Fruit fly (Drosophila melanogaster) whole organism, embryonic: Measurements from ENCODE around the gene Grd.

ENCODE experiments used
- B-H2 ChIP-seq: fragments of 200-800 bp; sonication (Bioruptor generic); optimal IDR thresholded peaks from 2 replicates; lab custom pipeline; 2018; ENCODE audit warnings: missing biosample characterization, mild to moderate bottlenecking, missing genetic modification characterization
- Bdp1 ChIP-seq: fragments of 200-800 bp; sonication (Bioruptor generic); optimal IDR thresholded peaks from 3 replicates; lab custom pipeline; 2016; ENCODE audit warnings: missing biosample characterization, missing genetic modification characterization
- Blimp-1 ChIP-seq: fragments of 200-800 bp; sonication (Bioruptor generic); optimal IDR thresholded peaks from 3 replicates; lab custom pipeline; 2018; ENCODE audit warnings: missing biosample characterization, missing genetic modification characterization, mild to moderate bottlenecking, moderate library complexity, missing genetic modification reagents
- Bteb2 ChIP-seq: fragments of 200-800 bp; sonication (Bioruptor generic); optimal IDR thresholded peaks from 2 replicates; lab custom pipeline; 2016; ENCODE audit warnings: missing biosample characterization, missing genetic modification characterization
- CG10147 ChIP-seq: fragments of 200-800 bp; sonication (Bioruptor generic); optimal IDR thresholded peaks from 2 replicates; lab custom pipeline; 2019; ENCODE audit warnings: missing biosample characterization, mild to moderate bottlenecking, missing genetic modification characterization, moderate library complexity
- CG10267 ChIP-seq: fragments of 200-800 bp; sonication (Bioruptor generic); optimal IDR thresholded peaks from 2 replicates; lab custom pipeline; 2018; ENCODE audit warnings: missing biosample characterization, mild to moderate bottlenecking, missing genetic modification characterization, moderate library complexity
- CG10366 ChIP-seq: fragments of 200-800 bp; sonication (Bioruptor generic); IDR thresholded peaks from 2 replicates; pipeline ENCODE4 v1.3.6; 2022; ENCODE audit warnings: missing biosample characterization, missing genetic modification characterization
- CG11247 ChIP-seq: fragments of 200-800 bp; sonication (Bioruptor generic); IDR thresholded peaks from 2 replicates; pipeline ENCODE4 v1.3.6; 2022; ENCODE audit warnings: missing biosample characterization, missing genetic modification characterization
- CG14667 ChIP-seq: fragments of 200-800 bp; sonication (Bioruptor generic); IDR thresholded peaks from 2 replicates; pipeline ENCODE4 v1.3.6; 2022; ENCODE audit warnings: missing biosample characterization, missing genetic modification characterization
- CG15601 ChIP-seq: fragments of 200-800 bp; sonication (Bioruptor generic); optimal IDR thresholded peaks from 3 replicates; lab custom pipeline; 2019; ENCODE audit warnings: missing biosample characterization, mild to moderate bottlenecking, missing genetic modification characterization, moderate library complexity
- CG16815 ChIP-seq: fragments of 200-800 bp; sonication (Bioruptor generic); optimal IDR thresholded peaks from 3 replicates; lab custom pipeline; 2017; ENCODE audit warnings: missing biosample characterization, mild to moderate bottlenecking, missing genetic modification characterization
- CG18599 ChIP-seq: fragments of 200-800 bp; sonication (Bioruptor generic); optimal IDR thresholded peaks from 3 replicates; lab custom pipeline; 2017; ENCODE audit warnings: missing biosample characterization, missing genetic modification characterization, mild to moderate bottlenecking, moderate library complexity, missing genetic modification reagents
- CG33213 ChIP-seq: fragments of 200-800 bp; sonication (Bioruptor generic); optimal IDR thresholded peaks from 3 replicates; lab custom pipeline; 2016; ENCODE audit warnings: missing biosample characterization, missing genetic modification characterization
- CG34376 ChIP-seq: fragments of 200-800 bp; sonication (Bioruptor generic); optimal IDR thresholded peaks from 2 replicates; lab custom pipeline; 2018; ENCODE audit warnings: missing biosample characterization, mild to moderate bottlenecking, missing genetic modification characterization
- CG3838 ChIP-seq: fragments of 200-800 bp; sonication (Bioruptor generic); optimal IDR thresholded peaks from 3 replicates; lab custom pipeline; 2016; ENCODE audit warnings: missing biosample characterization, missing genetic modification characterization
- CG5245 ChIP-seq: fragments of 200-800 bp; sonication (Bioruptor generic); optimal IDR thresholded peaks from 3 replicates; lab custom pipeline; 2016; ENCODE audit warnings: missing biosample characterization, missing genetic modification characterization
- CG7839 ChIP-seq: fragments of 200-800 bp; sonication (Bioruptor generic); optimal IDR thresholded peaks from 3 replicates; lab custom pipeline; 2018; ENCODE audit warnings: missing biosample characterization, mild to moderate bottlenecking, missing genetic modification characterization, moderate library complexity
- CG9437 ChIP-seq: fragments of 200-800 bp; sonication (Bioruptor generic); optimal IDR thresholded peaks from 2 replicates; lab custom pipeline; 2018; ENCODE audit warnings: missing biosample characterization, mild to moderate bottlenecking, missing genetic modification characterization
- CTCF ChIP-seq: fragments of 200-800 bp; sonication (Bioruptor generic); optimal IDR thresholded peaks from 2 replicates; lab custom pipeline; 2017; ENCODE audit warnings: missing biosample characterization, mild to moderate bottlenecking, missing genetic modification characterization, moderate library complexity
- CrebB ChIP-seq: fragments of 200-800 bp; sonication (Bioruptor generic); optimal IDR thresholded peaks from 3 replicates; lab custom pipeline; 2018; ENCODE audit warnings: missing biosample characterization, mild to moderate bottlenecking, missing genetic modification characterization
- Dip2 ChIP-seq: fragments of 200-800 bp; sonication (Bioruptor generic); IDR thresholded peaks from 2 replicates; pipeline ENCODE4 v1.3.6; 2022; ENCODE audit warnings: missing biosample characterization, missing genetic modification characterization
- GATAe ChIP-seq: fragments of 200-800 bp; sonication (Bioruptor generic); conservative IDR thresholded peaks from 2 replicates; pipeline ENCODE4 v1.3.6; 2022; ENCODE audit warnings: missing biosample characterization, missing genetic modification characterization
- Hr3 ChIP-seq: fragments of 200-800 bp; sonication (Bioruptor generic); optimal IDR thresholded peaks from 3 replicates; lab custom pipeline; 2016; ENCODE audit warnings: missing biosample characterization, missing genetic modification characterization
- Hr51 ChIP-seq, 2 experiments: fragments of 200-800 bp; sonication (Bioruptor generic); optimal IDR thresholded peaks; 2 replicates in 1 of 2; 3 replicates in 1 of 2; lab custom pipeline; 2016 to 2018; ENCODE audit warnings: missing biosample characterization in 2 of 2, missing genetic modification characterization in 2 of 2, mild to moderate bottlenecking in 1 of 2, moderate library complexity in 1 of 2
- Sry-β ChIP-seq: fragments of 200-800 bp; sonication (Bioruptor generic); optimal IDR thresholded peaks from 2 replicates; lab custom pipeline; 2018; ENCODE audit warnings: missing biosample characterization, mild to moderate bottlenecking, missing genetic modification characterization, moderate library complexity
- Vsx1 ChIP-seq: fragments of 200-800 bp; sonication (Bioruptor generic); optimal IDR thresholded peaks from 2 replicates; lab custom pipeline; 2017; ENCODE audit warnings: missing biosample characterization, mild to moderate bottlenecking, missing genetic modification characterization, missing genetic modification reagents
- Xbp1 ChIP-seq: fragments of 200-800 bp; sonication (Bioruptor generic); optimal IDR thresholded peaks from 3 replicates; lab custom pipeline; 2016; ENCODE audit warnings: missing biosample characterization, mild to moderate bottlenecking, missing genetic modification characterization
- ato ChIP-seq: fragments of 200-800 bp; sonication (Bioruptor generic); IDR thresholded peaks from 2 replicates; pipeline ENCODE4 v1.3.6; 2022; ENCODE audit warnings: missing biosample characterization, missing genetic modification characterization; ENCODE audit not compliant: partially characterized antibody
- cwo ChIP-seq: fragments of 200-800 bp; sonication (Bioruptor generic); optimal IDR thresholded peaks from 3 replicates; lab custom pipeline; 2017; ENCODE audit warnings: missing biosample characterization, missing genetic modification characterization, mild to moderate bottlenecking, moderate library complexity, missing genetic modification reagents
- dati ChIP-seq: fragments of 200-800 bp; sonication (Bioruptor generic); IDR thresholded peaks from 2 replicates; pipeline ENCODE4 v1.3.6; 2022; ENCODE audit warnings: missing biosample characterization, missing genetic modification characterization
- dmrt99B ChIP-seq: fragments of 200-800 bp; sonication (Bioruptor generic); optimal IDR thresholded peaks from 2 replicates; lab custom pipeline; 2018; ENCODE audit warnings: missing biosample characterization, mild to moderate bottlenecking, missing genetic modification characterization, moderate library complexity
- dpn ChIP-seq, 2 experiments: fragments of 200-800 bp; sonication (Bioruptor generic); optimal IDR thresholded peaks; 3 replicates each; lab custom pipeline; 2016; ENCODE audit warnings: missing biosample characterization in 2 of 2, missing genetic modification characterization in 2 of 2
- esg ChIP-seq: fragments of 200-800 bp; sonication (Bioruptor generic); conservative IDR thresholded peaks from 2 replicates; pipeline ENCODE4 v1.3.6; 2022; ENCODE audit warnings: missing biosample characterization, missing genetic modification characterization
- exex ChIP-seq: fragments of 200-800 bp; sonication (Bioruptor generic); optimal IDR thresholded peaks from 4 replicates; lab custom pipeline; 2018; ENCODE audit warnings: missing biosample characterization, mild to moderate bottlenecking, missing genetic modification characterization, moderate library complexity
- fd102C ChIP-seq: fragments of 200-800 bp; sonication (Bioruptor generic); optimal IDR thresholded peaks from 2 replicates; lab custom pipeline; 2018; ENCODE audit warnings: missing biosample characterization, mild to moderate bottlenecking, missing genetic modification characterization, moderate library complexity
- gcm2 ChIP-seq: fragments of 200-800 bp; sonication (Bioruptor generic); optimal IDR thresholded peaks from 2 replicates; lab custom pipeline; 2016; ENCODE audit warnings: missing biosample characterization, missing genetic modification characterization
- ham ChIP-seq: fragments of 200-800 bp; sonication (Bioruptor generic); IDR thresholded peaks from 2 replicates; pipeline ENCODE4 v1.3.6; 2022; ENCODE audit warnings: missing biosample characterization, missing genetic modification characterization
- inv ChIP-seq: fragments of 200-800 bp; sonication (Bioruptor generic); IDR thresholded peaks from 2 replicates; pipeline ENCODE4 v1.3.6; 2022; ENCODE audit warnings: missing biosample characterization, missing genetic modification characterization; ENCODE audit not compliant: partially characterized antibody
- kay ChIP-seq: fragments of 200-800 bp; sonication (Bioruptor generic); optimal IDR thresholded peaks from 2 replicates; lab custom pipeline; 2016; ENCODE audit warnings: missing biosample characterization, missing genetic modification characterization
- lola ChIP-seq, 3 experiments: fragments of >200 bp in 2 of 3; fragments of 200-800 bp in 1 of 3; sonication (Bioruptor generic) in 1 of 3; optimal IDR thresholded peaks; 2 replicates each; lab custom pipeline; 2017 to 2019; ENCODE audit warnings: missing biosample characterization in 3 of 3, missing genetic modification characterization in 3 of 3, mild to moderate bottlenecking in 1 of 3, moderate library complexity in 1 of 3
- luna ChIP-seq: fragments of 200-800 bp; sonication (Bioruptor generic); optimal IDR thresholded peaks from 2 replicates; lab custom pipeline; 2016; ENCODE audit warnings: missing biosample characterization, missing genetic modification characterization
- mld ChIP-seq: fragments of 200-800 bp; sonication (Bioruptor generic); IDR thresholded peaks from 3 replicates; pipeline ENCODE4 v1.3.6; 2022; ENCODE audit warnings: missing biosample characterization, missing genetic modification characterization; ENCODE audit not compliant: partially characterized antibody
- pros ChIP-seq: fragments of 200-800 bp; sonication (Bioruptor generic); optimal IDR thresholded peaks from 3 replicates; lab custom pipeline; 2019; ENCODE audit warnings: missing biosample characterization, mild to moderate bottlenecking, missing genetic modification characterization, moderate library complexity
- scrt ChIP-seq: fragments of 200-800 bp; sonication (Bioruptor generic); optimal IDR thresholded peaks from 2 replicates; lab custom pipeline; 2018; ENCODE audit warnings: missing biosample characterization, mild to moderate bottlenecking, missing genetic modification characterization, moderate library complexity
- stc ChIP-seq: fragments of 200-800 bp; sonication (Bioruptor generic); IDR thresholded peaks from 2 replicates; pipeline ENCODE4 v1.3.6; 2022; ENCODE audit warnings: missing biosample characterization, missing genetic modification characterization
- stwl ChIP-seq: fragments of 200-800 bp; sonication (Bioruptor generic); optimal IDR thresholded peaks from 3 replicates; lab custom pipeline; 2018; ENCODE audit warnings: missing biosample characterization, mild to moderate bottlenecking, missing genetic modification characterization, moderate library complexity
- trem ChIP-seq: fragments of 200-800 bp; optimal IDR thresholded peaks from 3 replicates; lab custom pipeline; 2019; ENCODE audit warnings: missing biosample characterization, mild to moderate bottlenecking, missing genetic modification characterization, moderate library complexity

Grd gene

DNA sequence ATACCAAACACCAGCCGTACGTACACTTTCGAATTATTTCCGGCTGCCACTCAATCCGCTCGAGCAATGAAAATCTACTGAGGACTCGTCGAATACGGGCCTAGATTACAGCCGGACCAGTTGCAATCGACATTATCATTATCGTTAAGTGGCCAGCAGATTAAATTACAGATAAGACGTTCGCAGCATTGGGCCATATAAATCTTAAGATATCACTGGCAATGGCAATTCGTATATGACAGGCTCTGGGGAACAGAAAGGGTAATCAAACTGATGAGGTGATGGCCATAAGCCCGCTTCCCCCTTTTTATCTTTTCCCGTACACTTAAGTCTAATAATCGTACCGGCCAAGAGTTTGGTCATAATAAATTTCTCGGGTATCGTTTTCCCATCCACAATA lies 9.1 kb upstream of the Grd start, which contains the start of gene Cln3 (continued):
- no peak for TF ChIP-seq pros (GFP tag; lab: Kevin White, UChicago)
- no peak for TF ChIP-seq stwl
- TF ChIP-seq CG11247 (GFP tag; lab: Robert Waterston, UW), result no peak
- no peak for TF ChIP-seq CG15601 (tag; lab: Kevin White, UChicago)
- TF ChIP-seq GATAe (GFP tag; lab: Robert Waterston, UW), result peak; percentile 78
- no peak for TF ChIP-seq trem (tag; lab: Kevin White, UChicago)
- peak; percentile 20 for TF ChIP-seq CG18599 (GFP tag; lab: Kevin White, UChicago)
- TF ChIP-seq CG34376 (GFP tag; lab: Kevin White, UChicago), result peak; percentile 96
- no peak for TF ChIP-seq Bdp1 (GFP tag; lab: Kevin White, UChicago)
- no peak for TF ChIP-seq B-H2 (GFP tag; lab: Kevin White, UChicago)
- no peak for TF ChIP-seq CG10267 (tag; lab: Kevin White, UChicago)
- TF ChIP-seq dpn (GFP tag; optimal IDR thresholded peaks at IDR 0.05; lab: Kevin White, UChicago), result no peak
- no peak for TF ChIP-seq mld (GFP tag; lab: Robert Waterston, UW)
- no peak for TF ChIP-seq ham (GFP tag; lab: Robert Waterston, UW)
- TF ChIP-seq dmrt99B (tag; lab: Kevin White, UChicago), result no peak
- TF ChIP-seq Bteb2, result no peak
- no peak for TF ChIP-seq CG5245
- TF ChIP-seq cwo (GFP tag; lab: Kevin White, UChicago), result peak; percentile 16

DNA sequence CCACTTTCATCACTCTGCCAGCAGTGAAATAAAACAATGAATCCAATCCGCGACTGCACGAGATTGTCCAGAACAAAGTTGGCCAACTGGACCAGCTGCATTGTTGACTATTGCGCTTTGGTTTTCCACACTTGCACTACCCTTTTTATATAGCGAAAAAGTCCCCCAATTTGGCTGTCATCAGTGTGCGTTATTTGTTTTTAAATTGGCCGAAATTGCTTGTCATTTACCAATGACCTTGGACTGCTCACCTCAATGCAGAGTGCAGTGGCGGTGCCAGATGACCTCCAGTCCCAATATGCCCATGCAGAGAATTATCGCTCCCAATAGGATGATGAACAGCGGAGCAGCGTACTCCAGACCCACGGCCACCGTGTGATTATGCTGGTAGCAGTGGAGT lies 5.3 kb upstream of the Grd start, which contains the start of gene Ir75a:
TSS of gene Ir75a (minus strand) at position 101 of the 400 bp plus-strand sequence.
- TF ChIP-seq dati (no peak), Blimp-1 (no peak), Xbp1 (GFP tag; lab: Kevin White, UChicago) (no peak)

DNA sequence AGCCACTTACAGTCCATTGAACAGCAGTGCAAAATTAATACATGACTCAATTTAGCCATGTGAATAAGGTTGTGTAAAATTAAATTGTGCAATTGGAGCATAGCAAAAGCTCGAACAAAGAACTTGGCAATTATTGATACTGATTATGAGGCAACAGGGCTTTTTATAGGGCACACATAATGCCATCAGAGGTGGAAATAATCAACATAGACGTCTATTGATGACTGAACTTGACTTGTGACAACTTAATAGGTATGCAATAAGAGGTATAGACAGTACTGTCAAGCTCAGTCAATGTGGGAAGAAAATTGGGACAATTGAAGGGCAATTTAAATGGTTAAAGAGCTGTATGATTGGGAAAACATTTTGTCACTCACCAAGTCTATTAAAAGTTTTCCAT lies 3.0 kb upstream of the Grd start, which contains the start of gene Ir75b:
TSS of gene Ir75b (minus strand) at position 101 of the 400 bp plus-strand sequence.
- no peak for TF ChIP-seq lola (GFP tag; optimal IDR thresholded peaks at IDR 0.05; lab: Kevin White, UChicago)
- TF ChIP-seq CG33213 (GFP tag; lab: Kevin White, UChicago), result no peak
- TF ChIP-seq CrebB (tag; lab: Kevin White, UChicago), result no peak
- TF ChIP-seq fd102C, result no peak
- TF ChIP-seq scrt (GFP tag; lab: Kevin White, UChicago), result no peak
- TF ChIP-seq Dip2 (GFP tag; lab: Robert Waterston, UW), result no peak
- no peak for TF ChIP-seq dati
- no peak for TF ChIP-seq gcm2 (GFP tag; lab: Kevin White, UChicago)
- TF ChIP-seq CG10366, result no peak

DNA sequence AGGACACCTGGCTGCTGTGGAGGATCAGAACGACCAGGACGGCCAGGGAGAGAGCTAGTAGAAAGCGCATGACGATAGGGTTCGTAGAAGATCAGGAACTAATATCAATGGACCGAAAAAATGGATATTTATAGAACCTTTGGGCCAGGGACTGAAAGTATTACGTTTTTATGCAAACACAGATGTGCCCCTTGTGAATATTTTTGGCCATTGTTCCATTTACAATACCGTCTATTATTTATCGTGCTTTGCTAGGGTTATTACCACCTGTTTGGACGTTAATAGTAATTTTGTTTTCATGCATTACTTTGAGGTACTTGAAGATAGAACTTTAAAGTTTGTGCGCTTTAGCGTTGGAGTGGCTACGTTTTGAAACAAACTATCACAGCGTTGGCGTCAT lies 10.4 kb downstream of the Grd start, which contains the start of gene CG32188:
TSS of gene CG32188 (minus strand) at position 101 of the 400 bp plus-strand sequence.
- TF ChIP-seq Hr3 (GFP tag; lab: Kevin White, UChicago) (no peak), CG16815 (GFP tag; lab: Kevin White, UChicago) (no peak), CG7839 (tag; lab: Kevin White, UChicago) (no peak), CG3838 (GFP tag; lab: Kevin White, UChicago) (no peak), CG9437 (GFP tag; lab: Kevin White, UChicago) (no peak), Hr51 (GFP tag; optimal IDR thresholded peaks at IDR 0.05; lab: Kevin White, UChicago) (no peak), stc (GFP tag; lab: Robert Waterston, UW) (no peak), esg (GFP tag; lab: Robert Waterston, UW) (no peak), ato (GFP tag; lab: Robert Waterston, UW) (no peak), CTCF (no peak), inv (GFP tag; lab: Robert Waterston, UW) (no peak), Sry-β (no peak), CG14667 (GFP tag; lab: Robert Waterston, UW) (no peak), CG10147 (no peak), luna (GFP tag; lab: Kevin White, UChicago) (no peak), exex (no peak), kay (GFP tag; lab: Kevin White, UChicago) (no peak), Vsx1 (GFP tag; lab: Kevin White, UChicago) (no peak)
